Fruit fly (Drosophila melanogaster) whole organism, embryonic: ENCODE data around the gene Sbf.

Experiments
- Atf3 ChIP-seq: fragments of 200-800 bp; sonication (Bioruptor generic); optimal IDR thresholded peaks from 3 replicates; lab custom pipeline; 2016; ENCODE audit warnings: missing biosample characterization, missing genetic modification characterization
- BEAF-32 ChIP-seq: fragments of 200-800 bp; sonication (Bioruptor generic); optimal IDR thresholded peaks from 3 replicates; lab custom pipeline; 2017; ENCODE audit warnings: missing biosample characterization, missing genetic modification characterization, mild to moderate bottlenecking, moderate library complexity, missing genetic modification reagents
- CG10462 ChIP-seq: fragments of 200-800 bp; sonication (Bioruptor generic); optimal IDR thresholded peaks from 2 replicates; lab custom pipeline; 2016; ENCODE audit warnings: missing biosample characterization, missing genetic modification characterization
- CG13123 ChIP-seq: fragments of 200-800 bp; sonication (Bioruptor generic); optimal IDR thresholded peaks from 2 replicates; lab custom pipeline; 2016; ENCODE audit warnings: missing biosample characterization, missing genetic modification characterization
- CG13424 ChIP-seq: fragments of 200-800 bp; sonication (Bioruptor generic); optimal IDR thresholded peaks from 2 replicates; lab custom pipeline; 2019; ENCODE audit warnings: missing biosample characterization, mild to moderate bottlenecking, missing genetic modification characterization, moderate library complexity
- CG15479 ChIP-seq: fragments of 200-800 bp; sonication (Bioruptor generic); optimal IDR thresholded peaks from 3 replicates; lab custom pipeline; 2019; ENCODE audit warnings: missing biosample characterization, mild to moderate bottlenecking, missing genetic modification characterization, moderate library complexity
- CG16779 ChIP-seq: fragments of 200-800 bp; sonication (Bioruptor generic); IDR thresholded peaks from 2 replicates; pipeline ENCODE4 v1.3.6; 2022; ENCODE audit warnings: missing biosample characterization, missing genetic modification characterization
- CG17829 ChIP-seq: fragments of 200-800 bp; optimal IDR thresholded peaks from 2 replicates; lab custom pipeline; 2019; ENCODE audit warnings: missing biosample characterization, mild to moderate bottlenecking, missing genetic modification characterization, moderate library complexity
- CG18476 ChIP-seq: fragments of 200-800 bp; sonication (Bioruptor generic); optimal IDR thresholded peaks from 2 replicates; lab custom pipeline; 2016; ENCODE audit warnings: missing biosample characterization, mild to moderate bottlenecking, missing genetic modification characterization
- CG2120 ChIP-seq: fragments of 200-800 bp; sonication (Bioruptor generic); optimal IDR thresholded peaks from 3 replicates; lab custom pipeline; 2016; ENCODE audit warnings: missing biosample characterization, missing genetic modification characterization
- CG2875 ChIP-seq: fragments of 200-800 bp; sonication (Bioruptor generic); optimal IDR thresholded peaks from 2 replicates; lab custom pipeline; 2017; ENCODE audit warnings: missing biosample characterization, mild to moderate bottlenecking, missing genetic modification characterization, missing genetic modification reagents
- CG30431 ChIP-seq: fragments of 200-800 bp; sonication (Bioruptor generic); optimal IDR thresholded peaks from 2 replicates; lab custom pipeline; 2017; ENCODE audit warnings: missing biosample characterization, missing genetic modification characterization
- CG3163 ChIP-seq: fragments of 200-800 bp; sonication (Bioruptor generic); optimal IDR thresholded peaks from 3 replicates; lab custom pipeline; 2016; ENCODE audit warnings: missing biosample characterization, missing genetic modification characterization
- CG33557 ChIP-seq: fragments of 200-800 bp; sonication (Bioruptor generic); optimal IDR thresholded peaks from 2 replicates; lab custom pipeline; 2019; ENCODE audit warnings: missing biosample characterization, mild to moderate bottlenecking, missing genetic modification characterization, moderate library complexity
- CG4617 ChIP-seq: fragments of 200-800 bp; sonication (Bioruptor generic); optimal IDR thresholded peaks from 3 replicates; lab custom pipeline; 2016; ENCODE audit warnings: missing biosample characterization, missing genetic modification characterization, borderline replicate concordance
- CG6765 ChIP-seq: fragments of 200-800 bp; sonication (Bioruptor generic); optimal IDR thresholded peaks from 3 replicates; lab custom pipeline; 2017; ENCODE audit warnings: missing biosample characterization, mild to moderate bottlenecking, missing genetic modification characterization
- CG6813 ChIP-seq: fragments of 200-800 bp; sonication (Bioruptor generic); optimal IDR thresholded peaks from 2 replicates; lab custom pipeline; 2017; ENCODE audit warnings: missing biosample characterization, missing genetic modification characterization, mild to moderate bottlenecking, moderate library complexity, missing genetic modification reagents
- CG8290 ChIP-seq, 3 experiments: fragments of 200-800 bp; sonication (Bioruptor generic); optimal IDR thresholded peaks; 2 replicates each; lab custom pipeline; 2016 to 2019; ENCODE audit warnings: missing biosample characterization in 3 of 3, missing genetic modification characterization in 3 of 3, mild to moderate bottlenecking in 2 of 3, moderate library complexity in 1 of 3
- CTCF ChIP-seq: fragments of 200-800 bp; sonication (Bioruptor generic); optimal IDR thresholded peaks from 2 replicates; lab custom pipeline; 2017; ENCODE audit warnings: missing biosample characterization, mild to moderate bottlenecking, missing genetic modification characterization, moderate library complexity
- Dfd ChIP-seq, 2 experiments: fragments of >200 bp; optimal IDR thresholded peaks; 2 replicates each; lab custom pipeline; 2017; ENCODE audit warnings: missing biosample characterization in 2 of 2, missing genetic modification characterization in 2 of 2
- E2f2 ChIP-seq: fragments of 200-800 bp; sonication (Bioruptor generic); IDR thresholded peaks from 2 replicates; pipeline ENCODE4 v1.3.6; 2022; ENCODE audit warnings: missing biosample characterization, missing genetic modification characterization
- Ets65A ChIP-seq: fragments of 200-800 bp; sonication (Bioruptor generic); peaks from one replicate; lab custom pipeline; 2016; ENCODE audit warnings: missing biosample characterization, missing genetic modification characterization
- H2.0 ChIP-seq: fragments of 200-800 bp; sonication (Bioruptor generic); IDR thresholded peaks from 2 replicates; pipeline ENCODE4 v1.3.6; 2022; ENCODE audit warnings: missing biosample characterization, missing genetic modification characterization
- Hr39 ChIP-seq: fragments of >200 bp; optimal IDR thresholded peaks from 2 replicates; lab custom pipeline; 2017
- Lpt ChIP-seq: fragments of >200 bp; optimal IDR thresholded peaks from 2 replicates; lab custom pipeline; 2018; ENCODE audit warnings: missing biosample characterization, missing genetic modification characterization
- Med ChIP-seq: fragments of 200-800 bp; sonication (Bioruptor generic); peaks from one replicate; lab custom pipeline; 2016; ENCODE audit warnings: missing biosample characterization, missing genetic modification characterization, mild to moderate bottlenecking, inconsistent platforms, moderate library complexity
- Nf-YB ChIP-seq: fragments of 200-800 bp; sonication (Bioruptor generic); optimal IDR thresholded peaks from 3 replicates; lab custom pipeline; 2019; ENCODE audit warnings: missing biosample characterization, mild to moderate bottlenecking, missing genetic modification characterization, moderate library complexity
- Pdp1 ChIP-seq, 2 experiments: fragments of 200-800 bp; sonication (Bioruptor generic); optimal IDR thresholded peaks; 3 replicates each; lab custom pipeline; 2016; ENCODE audit warnings: missing biosample characterization in 2 of 2, missing genetic modification characterization in 2 of 2, mild to moderate bottlenecking in 1 of 2, moderate library complexity in 1 of 2
- Spps ChIP-seq: fragments of 200-800 bp; sonication (Bioruptor generic); optimal IDR thresholded peaks from 2 replicates; lab custom pipeline; 2018; ENCODE audit warnings: missing biosample characterization, mild to moderate bottlenecking, missing genetic modification characterization
- Taf1 ChIP-seq: fragments of 200-800 bp; sonication (Bioruptor generic); IDR thresholded peaks from 2 replicates; pipeline ENCODE4 v1.3.6; 2022; ENCODE audit warnings: missing biosample characterization, missing genetic modification characterization
- cg ChIP-seq: fragments of 200-800 bp; sonication (Bioruptor generic); optimal IDR thresholded peaks from 3 replicates; lab custom pipeline; 2019; ENCODE audit warnings: missing biosample characterization, mild to moderate bottlenecking, missing genetic modification characterization, moderate library complexity
- cwo ChIP-seq: fragments of 200-800 bp; sonication (Bioruptor generic); optimal IDR thresholded peaks from 3 replicates; lab custom pipeline; 2017; ENCODE audit warnings: missing biosample characterization, missing genetic modification characterization, mild to moderate bottlenecking, moderate library complexity, missing genetic modification reagents
- dysf ChIP-seq: fragments of 200-800 bp; sonication (Bioruptor generic); IDR thresholded peaks from 3 replicates; pipeline ENCODE4 v1.3.6; 2022; ENCODE audit warnings: missing biosample characterization, missing genetic modification characterization
- emc ChIP-seq: fragments of 200-800 bp; sonication (Bioruptor generic); optimal IDR thresholded peaks from 2 replicates; lab custom pipeline; 2016; ENCODE audit warnings: missing biosample characterization, missing genetic modification characterization
- ewg ChIP-seq: fragments of 200-800 bp; sonication (Bioruptor generic); optimal IDR thresholded peaks from 3 replicates; lab custom pipeline; 2017; ENCODE audit warnings: mild to moderate bottlenecking, missing biosample characterization, missing genetic modification reagents, missing genetic modification characterization
- ftz-f1 ChIP-seq: fragments of 200-800 bp; sonication (Bioruptor generic); optimal IDR thresholded peaks from 2 replicates; lab custom pipeline; 2016; ENCODE audit warnings: missing biosample characterization, missing genetic modification characterization
- gt ChIP-seq: fragments of 200-800 bp; sonication (Bioruptor generic); IDR thresholded peaks from 2 replicates; pipeline ENCODE4 v1.3.6; 2022; ENCODE audit warnings: missing biosample characterization, missing genetic modification characterization
- ham ChIP-seq: fragments of 200-800 bp; sonication (Bioruptor generic); IDR thresholded peaks from 2 replicates; pipeline ENCODE4 v1.3.6; 2022; ENCODE audit warnings: missing biosample characterization, missing genetic modification characterization
- ind ChIP-seq: fragments of 200-800 bp; sonication (Bioruptor generic); optimal IDR thresholded peaks from 3 replicates; lab custom pipeline; 2016; ENCODE audit warnings: missing biosample characterization, missing genetic modification characterization
- kah ChIP-seq: fragments of 200-800 bp; sonication (Bioruptor generic); optimal IDR thresholded peaks from 2 replicates; lab custom pipeline; 2018; ENCODE audit warnings: missing biosample characterization, mild to moderate bottlenecking, missing genetic modification characterization
- ken ChIP-seq: fragments of 200-800 bp; sonication (Bioruptor generic); IDR thresholded peaks from 3 replicates; pipeline ENCODE4 v1.3.6; 2022; ENCODE audit warnings: missing biosample characterization, missing genetic modification characterization
- mld ChIP-seq: fragments of 200-800 bp; sonication (Bioruptor generic); IDR thresholded peaks from 3 replicates; pipeline ENCODE4 v1.3.6; 2022; ENCODE audit warnings: missing biosample characterization, missing genetic modification characterization; ENCODE audit not compliant: partially characterized antibody
- nerfin-1 ChIP-seq: fragments of 200-800 bp; sonication (Bioruptor generic); optimal IDR thresholded peaks from 3 replicates; lab custom pipeline; 2019; ENCODE audit warnings: missing biosample characterization, mild to moderate bottlenecking, missing genetic modification characterization, moderate library complexity
- nom ChIP-seq: fragments of 200-800 bp; sonication (Bioruptor generic); optimal IDR thresholded peaks from 2 replicates; lab custom pipeline; 2017; ENCODE audit warnings: missing biosample characterization, missing genetic modification characterization, mild to moderate bottlenecking, moderate library complexity, missing genetic modification reagents
- pros ChIP-seq: fragments of 200-800 bp; sonication (Bioruptor generic); optimal IDR thresholded peaks from 3 replicates; lab custom pipeline; 2019; ENCODE audit warnings: missing biosample characterization, mild to moderate bottlenecking, missing genetic modification characterization, moderate library complexity
- shn ChIP-seq: fragments of 200-800 bp; sonication (Bioruptor generic); optimal IDR thresholded peaks from 3 replicates; lab custom pipeline; 2016; ENCODE audit warnings: missing biosample characterization, missing genetic modification characterization
- sisA ChIP-seq: fragments of 200-800 bp; sonication (Bioruptor generic); IDR thresholded peaks from 2 replicates; pipeline ENCODE4 v1.3.6; 2022; ENCODE audit warnings: missing biosample characterization, missing genetic modification characterization
- sr ChIP-seq: fragments of 200-800 bp; sonication (Bioruptor generic); IDR thresholded peaks from 3 replicates; pipeline ENCODE4 v1.3.6; 2022; ENCODE audit warnings: missing biosample characterization, missing genetic modification characterization
- ssp ChIP-seq: fragments of 200-800 bp; sonication (Bioruptor generic); IDR thresholded peaks from 2 replicates; pipeline ENCODE4 v1.3.6; 2022; ENCODE audit warnings: missing biosample characterization, missing genetic modification characterization
- unpg ChIP-seq: fragments of 200-800 bp; sonication (Bioruptor generic); optimal IDR thresholded peaks from 3 replicates; lab custom pipeline; 2018; ENCODE audit warnings: missing biosample characterization, mild to moderate bottlenecking, missing genetic modification characterization, moderate library complexity

The Sbf gene

DNA sequence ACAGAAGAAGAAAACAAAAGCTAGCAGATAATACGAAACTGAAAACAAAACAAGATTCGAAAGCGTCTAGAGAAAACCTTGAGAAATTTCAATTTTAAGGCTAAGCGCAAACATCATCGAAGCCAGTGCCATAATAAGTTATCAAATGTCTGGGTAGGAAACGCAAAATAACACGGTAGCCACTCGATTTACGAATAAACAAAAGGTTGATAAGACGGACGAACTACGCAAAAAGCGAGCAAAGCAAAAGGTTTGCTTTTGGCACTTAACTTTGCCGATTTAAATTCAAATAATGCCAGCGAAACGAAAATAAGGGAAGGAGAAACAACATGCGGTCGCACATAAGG is 38.6 kb downstream of the Sbf start (continued):
- no peak for TF ChIP-seq H2.0 (GFP tag; lab: Robert Waterston, UW)
- no peak for TF ChIP-seq CG6765
- no peak for TF ChIP-seq sisA
- TF ChIP-seq CG10462 (GFP tag; lab: Kevin White, UChicago), result no peak
- peak; percentile 11 for TF ChIP-seq ftz-f1 (GFP tag; lab: Kevin White, UChicago)
- TF ChIP-seq cg, result no peak
- TF ChIP-seq CG18476 (GFP tag; lab: Kevin White, UChicago), result no peak
- peak in 1 of 2 experiments; percentile 60 for TF ChIP-seq Pdp1 (GFP tag; optimal IDR thresholded peaks at IDR 0.05; lab: Kevin White, UChicago)
- TF ChIP-seq kah (GFP tag; lab: Kevin White, UChicago), result no peak
- TF ChIP-seq ind, result no peak

dm6 chr3R:11757197-11757856 is 39.4 kb downstream of the Sbf start:
- TF ChIP-seq gt (GFP tag; lab: Robert Waterston, UW) (no peak), Atf3 (GFP tag; lab: Kevin White, UChicago) (no peak), emc (GFP tag; lab: Kevin White, UChicago) (no peak), Dfd (GFP tag; optimal IDR thresholded peaks at IDR 0.05; lab: Kevin White, UChicago) (no peak), BEAF-32 (no peak), CG17829 (no peak), unpg (GFP tag; lab: Kevin White, UChicago) (no peak), ham (GFP tag; lab: Robert Waterston, UW) (no peak), Spps (no peak), Hr39 (lab: Kevin White, UChicago) (no peak), nom (GFP tag; lab: Kevin White, UChicago) (no peak), CTCF (no peak), Med (peak; percentile 9), Pdp1 (GFP tag; optimal IDR thresholded peaks at IDR 0.05; lab: Kevin White, UChicago) (peak in 1 of 2 experiments; percentile 66), mld (GFP tag; lab: Robert Waterston, UW) (no peak), CG2120 (GFP tag; lab: Kevin White, UChicago) (no peak), Ets65A (GFP tag; lab: Kevin White, UChicago) (no peak), Nf-YB (GFP tag; lab: Kevin White, UChicago) (no peak), sr (GFP tag; lab: Robert Waterston, UW) (peak; percentile 74; the same call in 2 of the 3 replicates), ewg (GFP tag; lab: Kevin White, UChicago) (no peak), ssp (GFP tag; lab: Robert Waterston, UW) (no peak), CG8290 (GFP tag; optimal IDR thresholded peaks at IDR 0.05; lab: Kevin White, UChicago) (no peak), CG8290 (tag; optimal IDR thresholded peaks at IDR 0.05; lab: Kevin White, UChicago) (no peak), CG30431 (GFP tag; lab: Kevin White, UChicago) (no peak), dysf (GFP tag; lab: Robert Waterston, UW) (no peak), CG33557 (GFP tag; lab: Kevin White, UChicago) (no peak), E2f2 (GFP tag; lab: Robert Waterston, UW) (no peak), CG6813 (GFP tag; lab: Kevin White, UChicago) (no peak), ken (GFP tag; lab: Robert Waterston, UW) (no peak), cwo (GFP tag; lab: Kevin White, UChicago) (peak; percentile 1)

dm6 chr3R:11756762-11757161 is 40.0 kb downstream of the Sbf start:
- no peak for TF ChIP-seq pros
- no peak for TF ChIP-seq CG13424 (tag; lab: Kevin White, UChicago)
- 0 out of 2 replicates have a peak, but pooled peaks have one; percentile 11 for TF ChIP-seq CG16779 (GFP tag; lab: Robert Waterston, UW)
- no peak for TF ChIP-seq BEAF-32
- peak; percentile 56 for TF ChIP-seq Med
- TF ChIP-seq Lpt (GFP tag; lab: Kevin White, UChicago), result no peak
- no peak for TF ChIP-seq CG13123 (GFP tag; lab: Kevin White, UChicago)
- no peak for TF ChIP-seq CG4617 (GFP tag; lab: Kevin White, UChicago)
- TF ChIP-seq CG3163 (GFP tag; lab: Kevin White, UChicago), result no peak
- TF ChIP-seq nerfin-1 (tag; lab: Kevin White, UChicago), result no peak
- TF ChIP-seq CG2875 (GFP tag; lab: Kevin White, UChicago), result no peak
- no peak for TF ChIP-seq CG15479
- no peak for TF ChIP-seq Taf1 (GFP tag; lab: Robert Waterston, UW)
- TF ChIP-seq ftz-f1 (GFP tag; lab: Kevin White, UChicago), result no peak
- no peak for TF ChIP-seq shn
